Worm (Caenorhabditis elegans) whole organism, dauer: ENCODE data around the gene prx-5.

Experiments used
- unc-62 ChIP-seq: sonication (generic microtip); optimal IDR thresholded peaks from 2 replicates; lab custom pipeline; 2017; ENCODE audit warnings: missing biosample characterization, missing genetic modification reagents, missing genetic modification characterization

Gene prx-5

ce11 chrII:8751042-8751441 lies 46.4 kb downstream of the prx-5 start:
- TF ChIP-seq unc-62 (GFP tag; lab: Kevin White, UChicago) = no peak

- TF ChIP-seq unc-62 (GFP tag; lab: Kevin White, UChicago) = no peak
These were observed 47.1 kb downstream of the prx-5 start, which contains the start of gene atf-2 for ce11 chrII:8751686-8752085. Gene atf-2 (plus strand): TSS chrII:8751986.

ce11 chrII:8755270-8755669 lies 50.6 kb downstream of the prx-5 start, which contains the start of gene K08F8.7:
Gene K08F8.7 (minus strand): TSS chrII:8755370.
- no peak for TF ChIP-seq unc-62 (GFP tag; lab: Kevin White, UChicago)
